Fruit fly (Drosophila melanogaster) whole organism, embryonic: ENCODE data around the gene et.

Experiments used
- Atf6 ChIP-seq: fragments of 200-800 bp; sonication (Bioruptor generic); IDR thresholded peaks from 2 replicates; pipeline ENCODE4 v1.3.6; 2022; ENCODE audit warnings: missing biosample characterization, missing genetic modification characterization
- CG1024 ChIP-seq: fragments of 200-800 bp; sonication (Bioruptor generic); IDR thresholded peaks from 2 replicates; pipeline ENCODE4 v1.3.6; 2022; ENCODE audit warnings: missing biosample characterization, missing genetic modification characterization
- CG10565 ChIP-seq: fragments of 200-800 bp; sonication (Bioruptor generic); optimal IDR thresholded peaks from 3 replicates; lab custom pipeline; 2016; ENCODE audit warnings: missing biosample characterization, mild to moderate bottlenecking, missing genetic modification characterization
- CG11695 ChIP-seq: fragments of 200-800 bp; sonication (Bioruptor generic); IDR thresholded peaks from 3 replicates; pipeline ENCODE4 v1.3.6; 2022; ENCODE audit warnings: missing biosample characterization, missing genetic modification characterization
- CG12071 ChIP-seq: fragments of 200-800 bp; sonication (Bioruptor generic); optimal IDR thresholded peaks from 3 replicates; lab custom pipeline; 2018; ENCODE audit warnings: missing biosample characterization, mild to moderate bottlenecking, missing genetic modification characterization
- CG12104 ChIP-seq: fragments of 200-800 bp; sonication (Bioruptor generic); optimal IDR thresholded peaks from 3 replicates; lab custom pipeline; 2016; ENCODE audit warnings: missing biosample characterization, missing genetic modification characterization
- CG12236 ChIP-seq: fragments of 200-800 bp; sonication (Bioruptor generic); optimal IDR thresholded peaks from 2 replicates; lab custom pipeline; 2016; ENCODE audit warnings: missing biosample characterization, missing genetic modification characterization
- CG13287 ChIP-seq: fragments of 200-800 bp; sonication (Bioruptor generic); IDR thresholded peaks from 2 replicates; pipeline ENCODE4 v1.3.6; 2022; ENCODE audit warnings: missing biosample characterization, missing genetic modification characterization; ENCODE audit not compliant: partially characterized antibody
- CG13775 ChIP-seq: fragments of 200-800 bp; sonication (Bioruptor generic); optimal IDR thresholded peaks from 3 replicates; lab custom pipeline; 2017; ENCODE audit warnings: missing biosample characterization, mild to moderate bottlenecking, missing genetic modification characterization
- CG1647 ChIP-seq: fragments of 200-800 bp; sonication (Bioruptor generic); optimal IDR thresholded peaks from 3 replicates; lab custom pipeline; 2016; ENCODE audit warnings: missing biosample characterization, missing genetic modification characterization
- CG16779 ChIP-seq: fragments of 200-800 bp; sonication (Bioruptor generic); IDR thresholded peaks from 2 replicates; pipeline ENCODE4 v1.3.6; 2022; ENCODE audit warnings: missing biosample characterization, missing genetic modification characterization
- CG16815 ChIP-seq: fragments of 200-800 bp; sonication (Bioruptor generic); optimal IDR thresholded peaks from 3 replicates; lab custom pipeline; 2017; ENCODE audit warnings: missing biosample characterization, mild to moderate bottlenecking, missing genetic modification characterization
- CG17186 ChIP-seq: fragments of 200-800 bp; sonication (Bioruptor generic); optimal IDR thresholded peaks from 3 replicates; lab custom pipeline; 2017; ENCODE audit warnings: missing biosample characterization, missing genetic modification reagents, missing genetic modification characterization
- CG2129 ChIP-seq: fragments of 200-800 bp; sonication (Bioruptor generic); IDR thresholded peaks from 2 replicates; pipeline ENCODE4 v1.3.6; 2022; ENCODE audit warnings: missing biosample characterization, missing genetic modification characterization; ENCODE audit not compliant: partially characterized antibody
- CG33557 ChIP-seq: fragments of 200-800 bp; sonication (Bioruptor generic); optimal IDR thresholded peaks from 2 replicates; lab custom pipeline; 2019; ENCODE audit warnings: missing biosample characterization, mild to moderate bottlenecking, missing genetic modification characterization, moderate library complexity
- CG3838 ChIP-seq: fragments of 200-800 bp; sonication (Bioruptor generic); optimal IDR thresholded peaks from 3 replicates; lab custom pipeline; 2016; ENCODE audit warnings: missing biosample characterization, missing genetic modification characterization
- CG4282 ChIP-seq: fragments of 200-800 bp; sonication (Bioruptor generic); optimal IDR thresholded peaks from 2 replicates; lab custom pipeline; 2016; ENCODE audit warnings: missing biosample characterization, missing genetic modification characterization
- CG4707 ChIP-seq: fragments of 200-800 bp; sonication (Bioruptor generic); optimal IDR thresholded peaks from 2 replicates; lab custom pipeline; 2018; ENCODE audit warnings: missing biosample characterization, mild to moderate bottlenecking, missing genetic modification characterization, moderate library complexity
- CG4730 ChIP-seq: fragments of 200-800 bp; sonication (Bioruptor generic); IDR thresholded peaks from 2 replicates; pipeline ENCODE4 v1.3.6; 2022; ENCODE audit warnings: missing biosample characterization, missing genetic modification characterization
- CG4854 ChIP-seq: fragments of 200-800 bp; sonication (Bioruptor generic); optimal IDR thresholded peaks from 2 replicates; lab custom pipeline; 2016; ENCODE audit warnings: missing biosample characterization, missing genetic modification characterization, inconsistent platforms
- CG7839 ChIP-seq: fragments of 200-800 bp; sonication (Bioruptor generic); optimal IDR thresholded peaks from 3 replicates; lab custom pipeline; 2018; ENCODE audit warnings: missing biosample characterization, mild to moderate bottlenecking, missing genetic modification characterization, moderate library complexity
- CG8388 ChIP-seq: fragments of 200-800 bp; sonication (Bioruptor generic); optimal IDR thresholded peaks from 2 replicates; lab custom pipeline; 2019; ENCODE audit warnings: missing biosample characterization, mild to moderate bottlenecking, missing genetic modification characterization, moderate library complexity
- CG8478 ChIP-seq: fragments of >200 bp; optimal IDR thresholded peaks from 2 replicates; lab custom pipeline; 2018
- CG9876 ChIP-seq: fragments of 200-800 bp; sonication (Bioruptor generic); optimal IDR thresholded peaks from 2 replicates; lab custom pipeline; 2016; ENCODE audit warnings: missing biosample characterization, missing genetic modification characterization
- CHES-1-like ChIP-seq: fragments of 200-800 bp; sonication (Bioruptor generic); optimal IDR thresholded peaks from 2 replicates; lab custom pipeline; 2016; ENCODE audit warnings: missing biosample characterization, missing genetic modification characterization
- Ets97D ChIP-seq: fragments of 200-800 bp; sonication (Bioruptor generic); optimal IDR thresholded peaks from 3 replicates; lab custom pipeline; 2016; ENCODE audit warnings: missing biosample characterization, missing genetic modification characterization
- Fer3 ChIP-seq: fragments of 200-800 bp; sonication (Bioruptor generic); optimal IDR thresholded peaks from 2 replicates; lab custom pipeline; 2018; ENCODE audit warnings: missing biosample characterization, mild to moderate bottlenecking, missing genetic modification characterization, moderate library complexity
- Hmr ChIP-seq: fragments of 200-800 bp; sonication (Bioruptor generic); optimal IDR thresholded peaks from 3 replicates; lab custom pipeline; 2017; ENCODE audit warnings: mild to moderate bottlenecking, missing biosample characterization, missing genetic modification reagents, missing genetic modification characterization
- Hmx ChIP-seq: fragments of 200-800 bp; sonication (Bioruptor generic); optimal IDR thresholded peaks from 2 replicates; lab custom pipeline; 2016; ENCODE audit warnings: missing biosample characterization, missing genetic modification characterization
- Lpt ChIP-seq: fragments of >200 bp; optimal IDR thresholded peaks from 2 replicates; lab custom pipeline; 2018; ENCODE audit warnings: missing biosample characterization, missing genetic modification characterization
- Rfx ChIP-seq: fragments of 200-800 bp; sonication (Bioruptor generic); IDR thresholded peaks from 2 replicates; pipeline ENCODE4 v1.3.6; 2022; ENCODE audit warnings: missing biosample characterization, missing genetic modification characterization
- Sry-β ChIP-seq: fragments of 200-800 bp; sonication (Bioruptor generic); optimal IDR thresholded peaks from 2 replicates; lab custom pipeline; 2018; ENCODE audit warnings: missing biosample characterization, mild to moderate bottlenecking, missing genetic modification characterization, moderate library complexity
- bigmax ChIP-seq: fragments of 200-800 bp; sonication (Bioruptor generic); optimal IDR thresholded peaks from 2 replicates; lab custom pipeline; 2018; ENCODE audit warnings: missing biosample characterization, mild to moderate bottlenecking, missing genetic modification characterization
- btn ChIP-seq: fragments of 200-800 bp; sonication (Bioruptor generic); optimal IDR thresholded peaks from 2 replicates; lab custom pipeline; 2016; ENCODE audit warnings: missing biosample characterization, missing genetic modification characterization
- h ChIP-seq: fragments of >200 bp; optimal IDR thresholded peaks from 2 replicates; lab custom pipeline; 2017
- mld ChIP-seq: fragments of 200-800 bp; sonication (Bioruptor generic); IDR thresholded peaks from 3 replicates; pipeline ENCODE4 v1.3.6; 2022; ENCODE audit warnings: missing biosample characterization, missing genetic modification characterization; ENCODE audit not compliant: partially characterized antibody
- peb ChIP-seq: fragments of 200-800 bp; sonication (Bioruptor generic); IDR thresholded peaks from 2 replicates; pipeline ENCODE4 v1.3.6; 2022; ENCODE audit warnings: missing biosample characterization, missing genetic modification characterization
- rib ChIP-seq: fragments of 200-800 bp; sonication (Bioruptor generic); IDR thresholded peaks from 2 replicates; pipeline ENCODE4 v1.3.6; 2022; ENCODE audit warnings: missing biosample characterization, missing genetic modification characterization
- run ChIP-seq: fragments of 200-800 bp; sonication (Bioruptor generic); optimal IDR thresholded peaks from 3 replicates; lab custom pipeline; 2018; ENCODE audit warnings: missing biosample characterization, mild to moderate bottlenecking, missing genetic modification characterization
- sc ChIP-seq, 3 experiments: fragments of >200 bp in 2 of 3; fragments of 200-800 bp in 1 of 3; sonication (Bioruptor generic) in 1 of 3; optimal IDR thresholded peaks; 2 replicates in 2 of 3; 3 replicates in 1 of 3; lab custom pipeline; 2017; ENCODE audit warnings: mild to moderate bottlenecking in 1 of 3, missing biosample characterization in 1 of 3, missing genetic modification characterization in 1 of 3, missing genetic modification reagents in 1 of 3
- sd ChIP-seq: fragments of 200-800 bp; sonication (Bioruptor generic); optimal IDR thresholded peaks from 3 replicates; lab custom pipeline; 2018; ENCODE audit warnings: missing biosample characterization, mild to moderate bottlenecking, missing genetic modification characterization, moderate library complexity
- shn ChIP-seq: fragments of 200-800 bp; sonication (Bioruptor generic); optimal IDR thresholded peaks from 3 replicates; lab custom pipeline; 2016; ENCODE audit warnings: missing biosample characterization, missing genetic modification characterization
- tin ChIP-seq: fragments of 200-800 bp; sonication (Bioruptor generic); optimal IDR thresholded peaks from 3 replicates; lab custom pipeline; 2016; ENCODE audit warnings: missing biosample characterization, missing genetic modification characterization
- tll ChIP-seq, 2 experiments: fragments of 200-800 bp in 1 of 2; fragments of >200 bp in 1 of 2; sonication (Bioruptor generic) in 1 of 2; optimal IDR thresholded peaks; 2 replicates each; lab custom pipeline; 2017 to 2019; ENCODE audit warnings: missing biosample characterization in 2 of 2, missing genetic modification characterization in 2 of 2, mild to moderate bottlenecking in 1 of 2, moderate library complexity in 1 of 2
- trh ChIP-seq: fragments of 200-800 bp; sonication (Bioruptor generic); optimal IDR thresholded peaks from 2 replicates; lab custom pipeline; 2016; ENCODE audit warnings: missing biosample characterization, missing genetic modification characterization
- usp ChIP-seq: fragments of >200 bp; optimal IDR thresholded peaks from 2 replicates; lab custom pipeline; 2017; ENCODE audit warnings: missing biosample characterization, missing genetic modification characterization
- vnd ChIP-seq: fragments of 200-800 bp; sonication (Bioruptor generic); IDR thresholded peaks from 3 replicates; pipeline ENCODE4 v1.3.6; 2022; ENCODE audit warnings: missing biosample characterization, missing genetic modification characterization; ENCODE audit not compliant: partially characterized antibody
- wor ChIP-seq: fragments of 200-800 bp; sonication (Bioruptor generic); IDR thresholded peaks from 2 replicates; pipeline ENCODE4 v1.3.6; 2022; ENCODE audit warnings: missing biosample characterization, missing genetic modification characterization
- yki ChIP-seq: fragments of >200 bp; optimal IDR thresholded peaks from 3 replicates; lab custom pipeline; 2018
- zfh1 ChIP-seq: fragments of 200-800 bp; sonication (Bioruptor generic); IDR thresholded peaks from 3 replicates; pipeline ENCODE4 v1.3.6; 2022; ENCODE audit warnings: missing biosample characterization, missing genetic modification characterization
- zfh2 ChIP-seq: fragments of 200-800 bp; sonication (Bioruptor generic); optimal IDR thresholded peaks from 2 replicates; lab custom pipeline; 2016; ENCODE audit warnings: missing biosample characterization, missing genetic modification characterization

Gene et

dm6 chrX:19663196-19663858 is 12.4 kb downstream of the et start (continued):
- TF ChIP-seq Atf6 (GFP tag; lab: Robert Waterston, UW) (no peak), CG4854 (GFP tag; lab: Kevin White, UChicago) (no peak), Rfx (GFP tag; lab: Robert Waterston, UW) (no peak), Lpt (GFP tag; lab: Kevin White, UChicago) (no peak), CG11695 (GFP tag; lab: Robert Waterston, UW) (peak; percentile 46; the same call in 2 of the 3 replicates), CG8388 (GFP tag; lab: Kevin White, UChicago) (peak; percentile 39), CG9876 (GFP tag; lab: Kevin White, UChicago) (no peak), CG1024 (GFP tag; lab: Robert Waterston, UW) (no peak), CG4730 (0 out of 2 replicates have a peak, but pooled peaks have one; percentile 11), Hmr (GFP tag; lab: Kevin White, UChicago) (peak; percentile 53), CG12104 (peak; percentile 61), btn (GFP tag; lab: Kevin White, UChicago) (no peak), Sry-β (GFP tag; lab: Kevin White, UChicago) (no peak), run (tag; lab: Kevin White, UChicago) (no peak), vnd (GFP tag; lab: Robert Waterston, UW) (no peak), peb (GFP tag; lab: Robert Waterston, UW) (no peak), mld (GFP tag; lab: Robert Waterston, UW) (no peak), sd (tag; lab: Kevin White, UChicago) (peak; percentile 95), CG8478 (lab: Kevin White, UChicago) (no peak), zfh2 (GFP tag; lab: Kevin White, UChicago) (peak; percentile 41), CG12071 (GFP tag; lab: Kevin White, UChicago) (no peak), zfh1 (GFP tag; lab: Robert Waterston, UW) (no peak), CG10565 (no peak), CG4282 (no peak), CG17186 (GFP tag; lab: Kevin White, UChicago) (no peak), h (lab: Kevin White, UChicago) (no peak), Fer3 (tag; lab: Kevin White, UChicago) (peak; percentile 44), CG3838 (GFP tag; lab: Kevin White, UChicago) (no peak), CG4707 (GFP tag; lab: Kevin White, UChicago) (peak; percentile 44), shn (GFP tag; lab: Kevin White, UChicago) (no peak), CG1647 (GFP tag; lab: Kevin White, UChicago) (no peak), usp (no peak), wor (GFP tag; lab: Robert Waterston, UW) (no peak), CG13287 (GFP tag; lab: Robert Waterston, UW) (no peak), CG13775 (peak; percentile 67), tll (GFP tag; optimal IDR thresholded peaks at IDR 0.05; lab: Kevin White, UChicago) (no peak), bigmax (GFP tag; lab: Kevin White, UChicago) (no peak), sc (optimal IDR thresholded peaks at IDR 0.05; lab: Kevin White, UChicago) (no peak), sc (GFP tag; optimal IDR thresholded peaks at IDR 0.05; lab: Kevin White, UChicago) (peak; percentile 24), CG16815 (GFP tag; lab: Kevin White, UChicago) (peak; percentile 61), CG33557 (GFP tag; lab: Kevin White, UChicago) (peak; percentile 57), CG12236 (GFP tag; lab: Kevin White, UChicago) (no peak), Ets97D (GFP tag; lab: Kevin White, UChicago) (no peak), CG7839 (peak; percentile 73), yki (lab: Kevin White, UChicago) (no peak), CHES-1-like (no peak), CG16779 (GFP tag; lab: Robert Waterston, UW) (no peak), tin (no peak), trh (no peak), Hmx (GFP tag; lab: Kevin White, UChicago) (no peak), CG2129 (GFP tag; lab: Robert Waterston, UW) (no peak), rib (GFP tag; lab: Robert Waterston, UW) (no peak)
